Fruit fly (Drosophila melanogaster) whole organism, embryonic: ENCODE data around the gene CG3630.

Source experiments
- Atf6 ChIP-seq: fragments of 200-800 bp; sonication (Bioruptor generic); IDR thresholded peaks from 2 replicates; pipeline ENCODE4 v1.3.6; 2022; ENCODE audit warnings: missing biosample characterization, missing genetic modification characterization
- BEAF-32 ChIP-seq: fragments of 200-800 bp; sonication (Bioruptor generic); optimal IDR thresholded peaks from 3 replicates; lab custom pipeline; 2017; ENCODE audit warnings: missing biosample characterization, missing genetic modification characterization, mild to moderate bottlenecking, moderate library complexity, missing genetic modification reagents
- C15 ChIP-seq: fragments of 200-800 bp; sonication (Bioruptor generic); IDR thresholded peaks from 3 replicates; pipeline ENCODE4 v1.3.6; 2022; ENCODE audit warnings: missing biosample characterization, missing genetic modification characterization
- CG11247 ChIP-seq: fragments of 200-800 bp; sonication (Bioruptor generic); IDR thresholded peaks from 2 replicates; pipeline ENCODE4 v1.3.6; 2022; ENCODE audit warnings: missing biosample characterization, missing genetic modification characterization
- CG11398 ChIP-seq: fragments of 200-800 bp; sonication (Bioruptor generic); optimal IDR thresholded peaks from 2 replicates; lab custom pipeline; 2016; ENCODE audit warnings: missing biosample characterization, missing genetic modification characterization
- CG11560 ChIP-seq: fragments of 200-800 bp; sonication (Bioruptor generic); IDR thresholded peaks from 3 replicates; pipeline ENCODE4 v1.3.6; 2022; ENCODE audit warnings: missing biosample characterization, missing genetic modification characterization
- CG12219 ChIP-seq: fragments of 200-800 bp; sonication (Bioruptor generic); optimal IDR thresholded peaks from 3 replicates; lab custom pipeline; 2018; ENCODE audit warnings: missing biosample characterization, mild to moderate bottlenecking, missing genetic modification characterization
- CG1233 ChIP-seq: fragments of 200-800 bp; sonication (Bioruptor generic); optimal IDR thresholded peaks from 4 replicates; lab custom pipeline; 2018; ENCODE audit warnings: missing biosample characterization, mild to moderate bottlenecking, missing genetic modification characterization
- CG13894 ChIP-seq: fragments of 200-800 bp; sonication (Bioruptor generic); optimal IDR thresholded peaks from 3 replicates; lab custom pipeline; 2018; ENCODE audit warnings: missing biosample characterization, mild to moderate bottlenecking, missing genetic modification characterization, moderate library complexity
- CG15073 ChIP-seq: fragments of 200-800 bp; sonication (Bioruptor generic); optimal IDR thresholded peaks from 2 replicates; lab custom pipeline; 2016; ENCODE audit warnings: missing biosample characterization, missing genetic modification characterization
- CG15479 ChIP-seq: fragments of 200-800 bp; sonication (Bioruptor generic); optimal IDR thresholded peaks from 3 replicates; lab custom pipeline; 2019; ENCODE audit warnings: missing biosample characterization, mild to moderate bottlenecking, missing genetic modification characterization, moderate library complexity
- CG18619 ChIP-seq: fragments of 200-800 bp; sonication (Bioruptor generic); optimal IDR thresholded peaks from 3 replicates; lab custom pipeline; 2017; ENCODE audit warnings: missing biosample characterization, mild to moderate bottlenecking, missing genetic modification characterization
- CG2120 ChIP-seq: fragments of 200-800 bp; sonication (Bioruptor generic); optimal IDR thresholded peaks from 3 replicates; lab custom pipeline; 2016; ENCODE audit warnings: missing biosample characterization, missing genetic modification characterization
- CG2678 ChIP-seq: fragments of 200-800 bp; sonication (Bioruptor generic); optimal IDR thresholded peaks from 3 replicates; lab custom pipeline; 2019; ENCODE audit warnings: missing biosample characterization, mild to moderate bottlenecking, missing genetic modification characterization, moderate library complexity
- CG6272 ChIP-seq: fragments of 200-800 bp; sonication (Bioruptor generic); IDR thresholded peaks from 2 replicates; pipeline ENCODE4 v1.3.6; 2022; ENCODE audit warnings: missing biosample characterization, missing genetic modification characterization
- CG6683 ChIP-seq: fragments of 200-800 bp; sonication (Bioruptor generic); optimal IDR thresholded peaks from 2 replicates; lab custom pipeline; 2017; ENCODE audit warnings: missing biosample characterization, mild to moderate bottlenecking, missing genetic modification characterization, missing genetic modification reagents
- CG6689 ChIP-seq: fragments of 200-800 bp; sonication (Bioruptor generic); IDR thresholded peaks from 2 replicates; pipeline ENCODE4 v1.3.6; 2022; ENCODE audit warnings: missing biosample characterization, missing genetic modification characterization
- CG8944 ChIP-seq: fragments of 200-800 bp; sonication (Bioruptor generic); optimal IDR thresholded peaks from 3 replicates; lab custom pipeline; 2016; ENCODE audit warnings: missing biosample characterization, missing genetic modification characterization
- Dbx ChIP-seq: fragments of 200-800 bp; sonication (Bioruptor generic); IDR thresholded peaks from 3 replicates; pipeline ENCODE4 v1.3.6; 2022; ENCODE audit warnings: missing biosample characterization, missing genetic modification characterization
- Dek ChIP-seq: fragments of 200-800 bp; sonication (Bioruptor generic); optimal IDR thresholded peaks from 3 replicates; lab custom pipeline; 2019; ENCODE audit warnings: missing biosample characterization, mild to moderate bottlenecking, missing genetic modification characterization, moderate library complexity
- Doc3 ChIP-seq: fragments of 200-800 bp; sonication (Bioruptor generic); IDR thresholded peaks from 3 replicates; pipeline ENCODE4 v1.3.6; 2022; ENCODE audit warnings: missing biosample characterization, missing genetic modification characterization; ENCODE audit not compliant: partially characterized antibody
- Dref ChIP-seq: fragments of 200-800 bp; sonication (Bioruptor generic); IDR thresholded peaks from 2 replicates; pipeline ENCODE4 v1.3.6; 2022; ENCODE audit warnings: missing biosample characterization, missing genetic modification characterization
- Fer1 ChIP-seq: fragments of 200-800 bp; sonication (Bioruptor generic); optimal IDR thresholded peaks from 2 replicates; lab custom pipeline; 2017; ENCODE audit warnings: missing biosample characterization, mild to moderate bottlenecking, missing genetic modification characterization
- HLH3B ChIP-seq: fragments of 200-800 bp; sonication (Bioruptor generic); IDR thresholded peaks from 2 replicates; pipeline ENCODE4 v1.3.6; 2022; ENCODE audit warnings: missing biosample characterization, missing genetic modification characterization
- Hand ChIP-seq: fragments of 200-800 bp; sonication (Bioruptor generic); optimal IDR thresholded peaks from 2 replicates; lab custom pipeline; 2017; ENCODE audit warnings: mild to moderate bottlenecking, missing biosample characterization, missing genetic modification reagents, missing genetic modification characterization
- Lim3 ChIP-seq: fragments of 200-800 bp; sonication (Bioruptor generic); IDR thresholded peaks from 2 replicates; pipeline ENCODE4 v1.3.6; 2022; ENCODE audit warnings: missing biosample characterization, missing genetic modification characterization
- Meics ChIP-seq: fragments of 200-800 bp; sonication (Bioruptor generic); optimal IDR thresholded peaks from 2 replicates; lab custom pipeline; 2017; ENCODE audit warnings: missing biosample characterization, mild to moderate bottlenecking, missing genetic modification characterization
- Nf-YC ChIP-seq: fragments of 200-800 bp; optimal IDR thresholded peaks from 3 replicates; lab custom pipeline; 2019; ENCODE audit warnings: missing biosample characterization, mild to moderate bottlenecking, missing genetic modification characterization, moderate library complexity
- Tbp ChIP-seq: fragments of >200 bp; optimal IDR thresholded peaks from 2 replicates; lab custom pipeline; 2018; ENCODE audit warnings: missing biosample characterization, missing genetic modification characterization
- cad ChIP-seq: fragments of >200 bp; optimal IDR thresholded peaks from 2 replicates; lab custom pipeline; 2017; ENCODE audit warnings: missing biosample characterization, missing genetic modification characterization
- cwo ChIP-seq: fragments of 200-800 bp; sonication (Bioruptor generic); optimal IDR thresholded peaks from 3 replicates; lab custom pipeline; 2017; ENCODE audit warnings: missing biosample characterization, missing genetic modification characterization, mild to moderate bottlenecking, moderate library complexity, missing genetic modification reagents
- da ChIP-seq: fragments of 200-800 bp; sonication (Bioruptor generic); optimal IDR thresholded peaks from 2 replicates; lab custom pipeline; 2016; ENCODE audit warnings: missing biosample characterization, missing genetic modification characterization
- her ChIP-seq: fragments of 200-800 bp; sonication (Bioruptor generic); optimal IDR thresholded peaks from 2 replicates; lab custom pipeline; 2016; ENCODE audit warnings: missing biosample characterization, missing genetic modification characterization
- insv ChIP-seq, 2 experiments: fragments of 200-800 bp; sonication (Bioruptor generic); optimal IDR thresholded peaks; 3 replicates each; lab custom pipeline; 2016 to 2018; ENCODE audit warnings: missing biosample characterization in 2 of 2, missing genetic modification characterization in 2 of 2
- jing ChIP-seq: fragments of 200-800 bp; sonication (Bioruptor generic); optimal IDR thresholded peaks from 2 replicates; lab custom pipeline; 2018; ENCODE audit warnings: missing biosample characterization, mild to moderate bottlenecking, missing genetic modification characterization
- knrl ChIP-seq: fragments of 200-800 bp; sonication (Bioruptor generic); IDR thresholded peaks from 3 replicates; pipeline ENCODE4 v1.3.6; 2022; ENCODE audit warnings: missing biosample characterization, missing genetic modification characterization; ENCODE audit not compliant: partially characterized antibody
- lab ChIP-seq: fragments of 200-800 bp; sonication (Bioruptor generic); optimal IDR thresholded peaks from 3 replicates; lab custom pipeline; 2017; ENCODE audit warnings: missing biosample characterization, missing genetic modification characterization, mild to moderate bottlenecking, moderate library complexity, missing genetic modification reagents
- lov ChIP-seq, 2 experiments: fragments of 200-800 bp in 1 of 2; fragments of >200 bp in 1 of 2; sonication (Bioruptor generic) in 1 of 2; IDR thresholded peaks in 1 of 2; optimal IDR thresholded peaks in 1 of 2; 2 replicates in 1 of 2; 3 replicates in 1 of 2; pipeline versions ENCODE4 v1.3.6 to Lab custom; 2017 to 2022; ENCODE audit warnings: missing biosample characterization in 1 of 2, missing genetic modification characterization in 1 of 2
- p53 ChIP-seq: fragments of 200-800 bp; sonication (Bioruptor generic); optimal IDR thresholded peaks from 2 replicates; lab custom pipeline; 2016; ENCODE audit warnings: missing biosample characterization, missing genetic modification characterization
- prd ChIP-seq, 3 experiments: fragments of >200 bp in 2 of 3; fragments of 200-800 bp in 1 of 3; sonication (Bioruptor generic) in 1 of 3; optimal IDR thresholded peaks in 2 of 3; IDR thresholded peaks in 1 of 3; 2 replicates in 2 of 3; 3 replicates in 1 of 3; pipeline versions ENCODE4 v1.3.6 to Lab custom; 2017 to 2022; ENCODE audit warnings: missing biosample characterization in 1 of 3, missing genetic modification characterization in 1 of 3
- repo ChIP-seq: fragments of 200-800 bp; sonication (Bioruptor generic); optimal IDR thresholded peaks from 2 replicates; lab custom pipeline; 2016; ENCODE audit warnings: missing biosample characterization, missing genetic modification characterization
- salm ChIP-seq: fragments of 200-800 bp; sonication (Bioruptor generic); optimal IDR thresholded peaks from 2 replicates; lab custom pipeline; 2018; ENCODE audit warnings: missing biosample characterization, mild to moderate bottlenecking, missing genetic modification characterization
- sc ChIP-seq, 3 experiments: fragments of >200 bp in 2 of 3; fragments of 200-800 bp in 1 of 3; sonication (Bioruptor generic) in 1 of 3; optimal IDR thresholded peaks; 2 replicates in 2 of 3; 3 replicates in 1 of 3; lab custom pipeline; 2017; ENCODE audit warnings: mild to moderate bottlenecking in 1 of 3, missing biosample characterization in 1 of 3, missing genetic modification characterization in 1 of 3, missing genetic modification reagents in 1 of 3
- ssp ChIP-seq: fragments of 200-800 bp; sonication (Bioruptor generic); IDR thresholded peaks from 2 replicates; pipeline ENCODE4 v1.3.6; 2022; ENCODE audit warnings: missing biosample characterization, missing genetic modification characterization
- stc ChIP-seq: fragments of 200-800 bp; sonication (Bioruptor generic); IDR thresholded peaks from 2 replicates; pipeline ENCODE4 v1.3.6; 2022; ENCODE audit warnings: missing biosample characterization, missing genetic modification characterization
- yki ChIP-seq: fragments of >200 bp; optimal IDR thresholded peaks from 3 replicates; lab custom pipeline; 2018
- zen ChIP-seq: fragments of 200-800 bp; sonication (Bioruptor generic); optimal IDR thresholded peaks from 3 replicates; lab custom pipeline; 2018; ENCODE audit warnings: missing biosample characterization, mild to moderate bottlenecking, missing genetic modification characterization, moderate library complexity

The CG3630 gene

dm6 chrX:2123965-2124688 is 37.9 kb upstream of the CG3630 start (continued):
- TF ChIP-seq CG11398: peak; percentile 6
- TF ChIP-seq CG18619 (GFP tag; lab: Kevin White, UChicago): peak; percentile 99
- TF ChIP-seq CG6689 (GFP tag; lab: Robert Waterston, UW): peak; percentile 96
- peak; percentile 66 for TF ChIP-seq CG15073 (GFP tag; lab: Kevin White, UChicago)
- TF ChIP-seq CG11560 (tag; lab: Robert Waterston, UW): peak; percentile 80
- TF ChIP-seq Lim3 (GFP tag; lab: Robert Waterston, UW): peak; percentile 81
- TF ChIP-seq lab: peak; percentile 97
- TF ChIP-seq Tbp (GFP tag; lab: Kevin White, UChicago): no peak
- peak; percentile 36; the same call in 1 of the 2 replicates for TF ChIP-seq Dref (GFP tag; lab: Robert Waterston, UW)
- TF ChIP-seq salm (tag; lab: Kevin White, UChicago): peak; percentile 96
- peak; percentile 89 for TF ChIP-seq stc (GFP tag; lab: Robert Waterston, UW)
- TF ChIP-seq lov (optimal IDR thresholded peaks at IDR 0.05; lab: Kevin White, UChicago): no peak
- peak; percentile 75; the same call in 1 of the 3 replicates for TF ChIP-seq lov (GFP tag; IDR thresholded peaks at IDR 0.05; lab: Robert Waterston, UW)
- peak; percentile 67 for TF ChIP-seq repo
- TF ChIP-seq ssp (GFP tag; lab: Robert Waterston, UW): peak; percentile 87
- peak; percentile 89 for TF ChIP-seq CG11247 (GFP tag; lab: Robert Waterston, UW)
- TF ChIP-seq CG15479 (GFP tag; lab: Kevin White, UChicago): peak; percentile 64
- TF ChIP-seq zen (tag; lab: Kevin White, UChicago): peak; percentile 97
- peak; percentile 87 for TF ChIP-seq jing
- peak; percentile 97 for TF ChIP-seq Fer1 (GFP tag; lab: Kevin White, UChicago)
- TF ChIP-seq p53: no peak
- peak; percentile 98 for TF ChIP-seq Meics (GFP tag; lab: Kevin White, UChicago)
- peak; percentile 99 for TF ChIP-seq CG2678
- TF ChIP-seq insv (GFP tag; optimal IDR thresholded peaks at IDR 0.05; lab: Kevin White, UChicago): peak in 1 of 2 experiments; percentile 86
- TF ChIP-seq Dek: peak; percentile 96
- TF ChIP-seq CG1233 (GFP tag; lab: Kevin White, UChicago): peak; percentile 98
- TF ChIP-seq Nf-YC: peak; percentile 89
- TF ChIP-seq Atf6 (GFP tag; lab: Robert Waterston, UW): peak; percentile 64; the same call in 1 of the 2 replicates
- no peak for TF ChIP-seq prd (optimal IDR thresholded peaks at IDR 0.05; lab: Kevin White, UChicago)
- TF ChIP-seq prd (GFP tag; IDR thresholded peaks at IDR 0.05; lab: Robert Waterston, UW): peak; percentile 95
- TF ChIP-seq Hand: peak; percentile 97
- peak; percentile 85 for TF ChIP-seq CG6272 (GFP tag; lab: Robert Waterston, UW)
- peak; percentile 82 for TF ChIP-seq CG8944 (GFP tag; lab: Kevin White, UChicago)
- peak; percentile 86 for TF ChIP-seq CG2120
- TF ChIP-seq Dbx (GFP tag; lab: Robert Waterston, UW): peak; percentile 86
- TF ChIP-seq CG12219 (GFP tag; lab: Kevin White, UChicago): peak; percentile 89
- TF ChIP-seq her (GFP tag; lab: Kevin White, UChicago): peak; percentile 69
- no peak for TF ChIP-seq sc (optimal IDR thresholded peaks at IDR 0.05; lab: Kevin White, UChicago)
- TF ChIP-seq sc (GFP tag; optimal IDR thresholded peaks at IDR 0.05; lab: Kevin White, UChicago): peak; percentile 99
- TF ChIP-seq CG6683 (GFP tag; lab: Kevin White, UChicago): peak; percentile 96
- TF ChIP-seq da (GFP tag; lab: Kevin White, UChicago): no peak
- peak; percentile 86 for TF ChIP-seq HLH3B (GFP tag; lab: Robert Waterston, UW)
- TF ChIP-seq cwo (GFP tag; lab: Kevin White, UChicago): peak; percentile 96
- no peak for TF ChIP-seq BEAF-32 (GFP tag; lab: Kevin White, UChicago)
- peak; percentile 77; the same call in 2 of the 3 replicates for TF ChIP-seq C15 (GFP tag; lab: Robert Waterston, UW)
- TF ChIP-seq Doc3 (GFP tag; lab: Robert Waterston, UW): no peak
- peak; percentile 86 for TF ChIP-seq CG13894 (tag; lab: Kevin White, UChicago)
- TF ChIP-seq cad (GFP tag; lab: Kevin White, UChicago): peak; percentile 2
- peak; percentile 44; the same call in 2 of the 3 replicates for TF ChIP-seq knrl (GFP tag; lab: Robert Waterston, UW)
- TF ChIP-seq yki (lab: Kevin White, UChicago): peak; percentile 14
